Worm (Caenorhabditis elegans) whole organism, L1 larva: ENCODE data around the gene sdz-9.

Source experiments
- ama-1 ChIP-seq: fragments of 150-350 bp; optimal IDR thresholded peaks from 2 replicates; lab custom pipeline; 2014
- elt-2 ChIP-seq: sonication (generic microtip); optimal IDR thresholded peaks from 2 replicates; lab custom pipeline; 2016; ENCODE audit warnings: missing genetic modification characterization, mild to moderate bottlenecking, inconsistent platforms, missing compliant biosample characterization, missing genetic modification reagents
- lin-13 ChIP-seq: fragments of 150-350 bp; optimal IDR thresholded peaks from 2 replicates; lab custom pipeline; 2014; ENCODE audit warnings: missing biosample characterization, missing genetic modification reagents, missing genetic modification characterization
- nhr-20 ChIP-seq: sonication (generic microtip); optimal IDR thresholded peaks from 2 replicates; lab custom pipeline; 2016; ENCODE audit warnings: mild to moderate bottlenecking, missing genetic modification characterization, missing compliant biosample characterization
- nhr-90 ChIP-seq: sonication (generic microtip); optimal IDR thresholded peaks from 2 replicates; lab custom pipeline; 2016; ENCODE audit warnings: mild to moderate bottlenecking, missing genetic modification characterization, missing compliant biosample characterization; ENCODE audit not compliant: poor library complexity
- unc-86 ChIP-seq: sonication (generic microtip); optimal IDR thresholded peaks from 2 replicates; lab custom pipeline; 2016; ENCODE audit warnings: missing genetic modification characterization, missing compliant biosample characterization

ce11 chrII:2751278-2751677 lies 22.2 kb downstream of the sdz-9 start:
- TF ChIP-seq nhr-20 (tag; lab: Kevin White, UChicago) (no peak), lin-13 (GFP tag; lab: Kevin White, UChicago) (no peak), elt-2 (no peak), ama-1 (lab: Kevin White, UChicago) (no peak), unc-86 (tag; lab: Kevin White, UChicago) (no peak), nhr-90 (no peak)
